Worm (Caenorhabditis elegans) whole organism, midembryonic: ENCODE measurements around the gene mtcu-2.

Experiments used
- T22C8.4 ChIP-seq: fragments of 200-800 bp; sonication (Bioruptor generic); IDR thresholded peaks from 2 replicates; pipeline ENCODE4 v1.3.6; 2022; ENCODE audit warnings: missing genetic modification characterization, missing compliant biosample characterization
- cog-1 ChIP-seq: sonication (generic microtip); optimal IDR thresholded peaks from 2 replicates; lab custom pipeline; 2016; ENCODE audit warnings: missing genetic modification characterization, missing compliant biosample characterization
- klf-2 ChIP-seq: fragments of 200-800 bp; sonication (Bioruptor generic); conservative IDR thresholded peaks from 2 replicates; pipeline ENCODE4 v1.3.6; 2022; ENCODE audit warnings: missing genetic modification reagents, missing genetic modification characterization, missing compliant biosample characterization
- med-1 ChIP-seq: sonication (generic microtip); optimal IDR thresholded peaks from 2 replicates; lab custom pipeline; 2017; ENCODE audit warnings: missing genetic modification characterization, mild to moderate bottlenecking, missing compliant biosample characterization, antibody characterized with exemption, missing genetic modification reagents; ENCODE audit not compliant: insufficient read depth
- ref-1 ChIP-seq: fragments of 200-800 bp; sonication (Bioruptor generic); conservative IDR thresholded peaks from 2 replicates; pipeline ENCODE4 v1.3.6; 2022; ENCODE audit warnings: missing genetic modification reagents, missing genetic modification characterization, missing compliant biosample characterization
- tab-1 ChIP-seq: fragments of 200-800 bp; sonication (Bioruptor generic); IDR thresholded peaks from 2 replicates; pipeline ENCODE4 v1.3.6; 2022; ENCODE audit warnings: missing genetic modification characterization, missing compliant biosample characterization
- ztf-23 ChIP-seq: fragments of 200-800 bp; sonication (Bioruptor generic); IDR thresholded peaks from 2 replicates; pipeline ENCODE4 v1.3.6; 2022; ENCODE audit warnings: missing genetic modification reagents, missing genetic modification characterization, missing compliant biosample characterization
- ztf-29 ChIP-seq: fragments of 200-800 bp; sonication (Bioruptor generic); IDR thresholded peaks from 2 replicates; pipeline ENCODE4 v1.3.6; 2022; ENCODE audit warnings: missing genetic modification reagents, missing genetic modification characterization, missing compliant biosample characterization

- TF ChIP-seq ref-1 (no peak), cog-1 (tag; lab: Kevin White, UChicago) (no peak), T22C8.4 (GFP tag; lab: Robert Waterston, UW) (no peak), ztf-29 (GFP tag; lab: Robert Waterston, UW) (no peak), ztf-23 (GFP tag; lab: Robert Waterston, UW) (no peak), tab-1 (GFP tag; lab: Robert Waterston, UW) (no peak), med-1 (no peak), klf-2 (GFP tag; lab: Robert Waterston, UW) (no peak)
Observed at ce11 chrII:9990812-9991211, 42.2 kb downstream of the mtcu-2 start, which contains the start of gene lec-3.
